Worm (Caenorhabditis elegans): ENCODE data around the gene C10E2.5.
A peak's percentile ranks its signal among the peaks of the same experiment; 100 is the strongest.

C10E2.5 gene

ce11 chrX:16796826-16797225, 42.5 kb upstream of the C10E2.5 start (continued):
- TF ChIP-seq snpc-4 (GFP tag; optimal IDR thresholded peaks at IDR 0.05) (no peak), snpc-4 (tag; optimal IDR thresholded peaks at IDR 0.05) (peak in 2 of 4 experiments; percentile 55 to 57), chd-7 (tag; optimal IDR thresholded peaks at IDR 0.05) (peak; percentile 85), attf-5 (GFP tag; optimal IDR thresholded peaks at IDR 0.05) (peak; percentile 93), fkh-3 (tag; optimal IDR thresholded peaks at IDR 0.05) (no peak), ceh-58 (GFP tag; IDR thresholded peaks at IDR 0.05) (no peak), aptf-2 (GFP tag; conservative IDR thresholded peaks at IDR 0.05) (no peak), hrde-1 (tag; optimal IDR thresholded peaks at IDR 0.05; ENCODE audit: borderline replicate concordance) (no peak), lin-26 (GFP tag; IDR thresholded peaks at IDR 0.05) (peak; percentile 65; the same call in 1 of the 2 replicates), B0035.1 (tag; optimal IDR thresholded peaks at IDR 0.05) (peak; percentile 24), B0261.1 (tag; optimal IDR thresholded peaks at IDR 0.05) (no peak), K11D2.4 (GFP tag; IDR thresholded peaks at IDR 0.05) (peak; percentile 79), gei-17 (GFP tag; optimal IDR thresholded peaks at IDR 0.05) (peak; percentile 63), nfyb-1 (GFP tag; IDR thresholded peaks at IDR 0.05) (peak; percentile 88), unc-130 (GFP tag; optimal IDR thresholded peaks at IDR 0.05) (no peak), ZK185.1 (tag; optimal IDR thresholded peaks at IDR 0.05; ENCODE audit: poor library complexity, severe bottlenecking) (peak; percentile 52), egl-18 (GFP tag; IDR thresholded peaks at IDR 0.05) (no peak), nhr-120 (GFP tag; IDR thresholded peaks at IDR 0.05) (no peak), ekl-4 (GFP tag; IDR thresholded peaks at IDR 0.05) (peak; percentile 69), ccch-3 (GFP tag; optimal IDR thresholded peaks at IDR 0.05) (no peak), hsf-1 (GFP tag; IDR thresholded peaks at IDR 0.05) (no peak), F57C9.4 (tag; optimal IDR thresholded peaks at IDR 0.05) (no peak), efl-1 (GFP tag; optimal IDR thresholded peaks at IDR 0.05) (no peak), F37B4.10 (GFP tag; IDR thresholded peaks at IDR 0.05) (no peak), madf-8 (GFP tag; conservative IDR thresholded peaks at IDR 0.05) (no peak), madf-10 (tag; optimal IDR thresholded peaks at IDR 0.05) (peak; percentile 72), nhr-27 (tag; optimal IDR thresholded peaks at IDR 0.05) (no peak), Y79H2A.3 (GFP tag; conservative IDR thresholded peaks at IDR 0.05) (no peak), ceh-100 (GFP tag; IDR thresholded peaks at IDR 0.05) (no peak), F10E7.11 (tag; optimal IDR thresholded peaks at IDR 0.05) (no peak), him-1 (tag; optimal IDR thresholded peaks at IDR 0.05) (no peak), lag-1 (GFP tag; IDR thresholded peaks at IDR 0.05) (no peak), C06A6.2 (GFP tag; conservative IDR thresholded peaks at IDR 0.05) (peak; percentile 74), F33H1.4 (GFP tag; IDR thresholded peaks at IDR 0.05) (no peak), rec-8 (tag; optimal IDR thresholded peaks at IDR 0.05) (no peak), hlh-26 (GFP tag; conservative IDR thresholded peaks at IDR 0.05) (no peak), snpc-1.3 (tag; optimal IDR thresholded peaks at IDR 0.05; ENCODE audit: insufficient read depth) (no peak), nhr-80 (tag; optimal IDR thresholded peaks at IDR 0.05) (peak; percentile 82), F49E8.2 (tag; optimal IDR thresholded peaks at IDR 0.05; ENCODE audit: insufficient read depth) (no peak), lsl-1 (GFP tag; optimal IDR thresholded peaks at IDR 0.05) (no peak), tbx-9 (tag; optimal IDR thresholded peaks at IDR 0.05; ENCODE audit: borderline replicate concordance) (no peak), ztf-3 (GFP tag; optimal IDR thresholded peaks at IDR 0.05) (peak; percentile 81), somi-1 (GFP tag; optimal IDR thresholded peaks at IDR 0.05) (peak; percentile 96), ztf-28 (GFP tag; IDR thresholded peaks at IDR 0.05) (no peak), pbrm-1 (GFP tag; IDR thresholded peaks at IDR 0.05) (peak; percentile 65), let-607 (tag; optimal IDR thresholded peaks at IDR 0.05) (peak in 1 of 2 experiments; percentile 52), nhr-179 (tag; optimal IDR thresholded peaks at IDR 0.05) (no peak), ceh-79 (tag; optimal IDR thresholded peaks at IDR 0.05) (no peak), T26A5.8 (tag; optimal IDR thresholded peaks at IDR 0.05) (no peak)
